Worm (Caenorhabditis elegans): Measurements from ENCODE around the gene lec-3.

Gene lec-3

DNA sequence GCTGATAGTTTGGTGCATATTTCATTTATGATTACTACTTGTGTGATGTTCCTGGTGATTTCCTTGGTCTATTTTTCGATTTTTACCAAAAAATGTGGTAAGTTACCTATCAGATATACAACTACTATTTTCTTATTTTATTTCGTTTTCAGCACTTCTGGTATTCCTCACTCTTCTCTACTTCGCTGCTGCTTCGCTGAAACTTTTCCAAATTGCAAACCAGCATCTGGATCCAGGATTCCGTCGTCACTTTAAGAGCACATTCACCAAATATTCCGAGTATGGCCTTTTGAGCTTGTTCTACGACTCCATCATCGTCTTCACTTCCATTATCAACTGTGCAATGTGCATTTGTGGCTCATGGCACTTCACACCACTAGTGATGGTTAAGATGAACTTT lies 17.6 kb downstream of the lec-3 start:
- TF ChIP-seq ztf-23 (GFP tag; IDR thresholded peaks at IDR 0.05), result no peak
- TF ChIP-seq cog-1 (tag; optimal IDR thresholded peaks at IDR 0.05), result no peak
- no peak for TF ChIP-seq flt-1 (GFP tag; IDR thresholded peaks at IDR 0.05)
- no peak for TF ChIP-seq tab-1 (GFP tag; IDR thresholded peaks at IDR 0.05)

ce11 chrII:10010914-10011313 lies 20.0 kb downstream of the lec-3 start:
- TF ChIP-seq T22C8.4 (GFP tag; IDR thresholded peaks at IDR 0.05) (no peak), ztf-23 (GFP tag; IDR thresholded peaks at IDR 0.05) (no peak), cog-1 (tag; optimal IDR thresholded peaks at IDR 0.05) (no peak), klf-2 (GFP tag; conservative IDR thresholded peaks at IDR 0.05) (no peak)

- TF ChIP-seq ztf-29 (GFP tag; IDR thresholded peaks at IDR 0.05) (no peak), ztf-23 (GFP tag; IDR thresholded peaks at IDR 0.05) (no peak), med-1 (GFP tag; optimal IDR thresholded peaks at IDR 0.05; ENCODE audit: insufficient read depth) (no peak), T22C8.4 (GFP tag; IDR thresholded peaks at IDR 0.05) (no peak), flt-1 (GFP tag; IDR thresholded peaks at IDR 0.05) (no peak), klf-2 (GFP tag; conservative IDR thresholded peaks at IDR 0.05) (no peak), ref-1 (GFP tag; conservative IDR thresholded peaks at IDR 0.05) (no peak), cog-1 (tag; optimal IDR thresholded peaks at IDR 0.05) (no peak), tab-1 (GFP tag; IDR thresholded peaks at IDR 0.05) (no peak)
Measured at ce11 chrII:10011733-10012132, 20.8 kb downstream of the lec-3 start.

ce11 chrII:10012490-10012889 lies 21.6 kb downstream of the lec-3 start:
- TF ChIP-seq T22C8.4 (GFP tag; IDR thresholded peaks at IDR 0.05) (no peak), tab-1 (GFP tag; IDR thresholded peaks at IDR 0.05) (no peak), med-1 (GFP tag; optimal IDR thresholded peaks at IDR 0.05; ENCODE audit: insufficient read depth) (no peak), flt-1 (GFP tag; IDR thresholded peaks at IDR 0.05) (no peak), cog-1 (tag; optimal IDR thresholded peaks at IDR 0.05) (no peak), ztf-23 (GFP tag; IDR thresholded peaks at IDR 0.05) (no peak), klf-2 (GFP tag; conservative IDR thresholded peaks at IDR 0.05) (no peak), ref-1 (GFP tag; conservative IDR thresholded peaks at IDR 0.05) (no peak)

- TF ChIP-seq cog-1 (tag; optimal IDR thresholded peaks at IDR 0.05) (no peak), ref-1 (GFP tag; conservative IDR thresholded peaks at IDR 0.05) (no peak), med-1 (GFP tag; optimal IDR thresholded peaks at IDR 0.05; ENCODE audit: insufficient read depth) (no peak), T22C8.4 (GFP tag; IDR thresholded peaks at IDR 0.05) (no peak), ztf-29 (GFP tag; IDR thresholded peaks at IDR 0.05) (no peak), ztf-23 (GFP tag; IDR thresholded peaks at IDR 0.05) (no peak)
Measured at ce11 chrII:10014384-10014783, 23.5 kb downstream of the lec-3 start.

ce11 chrII:10016013-10016412 lies 25.1 kb downstream of the lec-3 start, which contains the start of gene lec-2:
Gene lec-2, minus strand, starts transcription at chrII:10016183.
- TF ChIP-seq cog-1 (tag; optimal IDR thresholded peaks at IDR 0.05) (no peak), tab-1 (GFP tag; IDR thresholded peaks at IDR 0.05) (no peak), flt-1 (GFP tag; IDR thresholded peaks at IDR 0.05) (no peak), med-1 (GFP tag; optimal IDR thresholded peaks at IDR 0.05; ENCODE audit: insufficient read depth) (no peak), klf-2 (GFP tag; conservative IDR thresholded peaks at IDR 0.05) (no peak)

ce11 chrII:10017528-10017927 lies 26.6 kb downstream of the lec-3 start:
- TF ChIP-seq klf-2 (GFP tag; conservative IDR thresholded peaks at IDR 0.05) (no peak), ztf-23 (GFP tag; IDR thresholded peaks at IDR 0.05) (no peak), med-1 (GFP tag; optimal IDR thresholded peaks at IDR 0.05; ENCODE audit: insufficient read depth) (no peak), T22C8.4 (GFP tag; IDR thresholded peaks at IDR 0.05) (no peak), ref-1 (GFP tag; conservative IDR thresholded peaks at IDR 0.05) (no peak), tab-1 (GFP tag; IDR thresholded peaks at IDR 0.05) (no peak), ztf-29 (GFP tag; IDR thresholded peaks at IDR 0.05) (no peak), cog-1 (tag; optimal IDR thresholded peaks at IDR 0.05) (no peak), flt-1 (GFP tag; IDR thresholded peaks at IDR 0.05) (no peak)

DNA sequence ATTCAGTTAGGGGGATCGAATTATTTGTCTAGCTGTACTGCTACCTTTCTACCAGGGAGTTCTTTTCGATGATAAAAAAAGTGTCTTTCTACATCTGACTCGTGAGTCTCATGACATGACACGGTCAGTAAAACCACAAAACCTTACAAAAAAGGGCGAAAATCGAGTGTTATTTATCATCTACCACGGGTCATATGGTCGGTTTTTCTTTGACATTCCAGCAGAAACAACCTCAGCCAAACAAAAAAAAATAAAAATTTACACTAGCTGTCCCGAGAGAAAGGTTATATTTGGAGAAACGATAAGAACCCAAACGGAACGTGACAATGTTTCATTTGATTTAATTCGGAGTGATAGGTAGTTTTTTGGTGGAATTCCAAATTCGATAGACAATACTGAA lies 28.8 kb downstream of the lec-3 start:
- no peak for TF ChIP-seq T22C8.4 (GFP tag; IDR thresholded peaks at IDR 0.05)

ce11 chrII:10021749-10022148 lies 30.8 kb downstream of the lec-3 start:
- TF ChIP-seq cog-1 (tag; optimal IDR thresholded peaks at IDR 0.05), result no peak
- no peak for TF ChIP-seq T22C8.4 (GFP tag; IDR thresholded peaks at IDR 0.05)
- no peak for TF ChIP-seq ztf-29 (GFP tag; IDR thresholded peaks at IDR 0.05)
- no peak for TF ChIP-seq med-1 (GFP tag; optimal IDR thresholded peaks at IDR 0.05; ENCODE audit: insufficient read depth)
- no peak for TF ChIP-seq ref-1 (GFP tag; conservative IDR thresholded peaks at IDR 0.05)
- TF ChIP-seq ztf-23 (GFP tag; IDR thresholded peaks at IDR 0.05), result no peak
- TF ChIP-seq flt-1 (GFP tag; IDR thresholded peaks at IDR 0.05), result no peak
- TF ChIP-seq tab-1 (GFP tag; IDR thresholded peaks at IDR 0.05), result no peak
- TF ChIP-seq klf-2 (GFP tag; conservative IDR thresholded peaks at IDR 0.05), result no peak

DNA sequence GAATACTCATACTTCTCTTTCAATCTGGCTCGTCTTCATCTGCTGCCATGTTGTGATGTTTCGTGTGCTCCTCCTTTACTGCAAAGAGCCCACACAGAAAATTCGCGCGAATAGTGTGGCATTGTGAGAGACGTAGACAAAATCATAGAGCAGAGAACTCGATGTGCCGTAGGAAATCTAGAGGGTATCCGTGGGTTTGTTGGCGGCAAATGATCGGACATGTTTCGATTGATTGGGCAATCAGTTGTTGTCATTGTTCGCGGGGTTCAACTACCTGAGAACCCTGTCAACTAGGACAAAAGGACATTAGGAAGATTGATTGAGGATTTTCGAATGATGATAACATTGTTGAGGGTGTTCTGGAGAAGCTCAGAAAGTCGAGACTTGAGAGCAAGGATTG lies 34.1 kb downstream of the lec-3 start:
- TF ChIP-seq med-1 (GFP tag; optimal IDR thresholded peaks at IDR 0.05; ENCODE audit: insufficient read depth), result no peak
- TF ChIP-seq ref-1 (GFP tag; conservative IDR thresholded peaks at IDR 0.05), result no peak
- no peak for TF ChIP-seq tab-1 (GFP tag; IDR thresholded peaks at IDR 0.05)
- TF ChIP-seq ztf-23 (GFP tag; IDR thresholded peaks at IDR 0.05), result no peak
- TF ChIP-seq T22C8.4 (GFP tag; IDR thresholded peaks at IDR 0.05), result no peak
- no peak for TF ChIP-seq cog-1 (tag; optimal IDR thresholded peaks at IDR 0.05)
- TF ChIP-seq flt-1 (GFP tag; IDR thresholded peaks at IDR 0.05), result no peak
- TF ChIP-seq ztf-29 (GFP tag; IDR thresholded peaks at IDR 0.05), result no peak
- TF ChIP-seq klf-2 (GFP tag; conservative IDR thresholded peaks at IDR 0.05), result no peak

DNA sequence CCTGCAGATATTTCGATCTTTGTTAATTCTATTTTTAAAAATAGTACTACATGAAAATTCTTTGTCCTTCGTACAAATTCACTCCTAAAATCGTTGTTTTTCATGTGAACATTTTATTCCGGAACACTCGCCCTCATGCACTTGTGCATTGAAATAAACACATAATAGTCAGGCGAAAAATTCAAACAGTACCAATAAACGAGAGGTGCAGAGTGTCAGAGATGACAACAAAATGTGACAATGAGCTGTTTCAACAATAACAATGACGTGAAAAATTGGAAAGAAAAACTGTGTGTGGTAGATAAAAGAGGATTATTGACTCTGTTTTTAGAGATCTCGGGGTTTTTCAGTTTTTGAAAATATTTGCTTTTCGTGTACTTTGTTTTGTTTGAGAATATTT lies 37.3 kb downstream of the lec-3 start, which contains the start of gene F52H3.6:
F52H3.6 (minus strand) TSS at position 228 of the 400 bp plus-strand sequence.
- TF ChIP-seq med-1 (GFP tag; optimal IDR thresholded peaks at IDR 0.05; ENCODE audit: insufficient read depth) (no peak), cog-1 (tag; optimal IDR thresholded peaks at IDR 0.05) (no peak), ztf-29 (GFP tag; IDR thresholded peaks at IDR 0.05) (no peak), ztf-23 (GFP tag; IDR thresholded peaks at IDR 0.05) (no peak), flt-1 (GFP tag; IDR thresholded peaks at IDR 0.05) (no peak), klf-2 (GFP tag; conservative IDR thresholded peaks at IDR 0.05) (no peak)
